Worm (Caenorhabditis elegans): Measurements from ENCODE around the gene nsph-3.2.

Gene nsph-3.2

DNA sequence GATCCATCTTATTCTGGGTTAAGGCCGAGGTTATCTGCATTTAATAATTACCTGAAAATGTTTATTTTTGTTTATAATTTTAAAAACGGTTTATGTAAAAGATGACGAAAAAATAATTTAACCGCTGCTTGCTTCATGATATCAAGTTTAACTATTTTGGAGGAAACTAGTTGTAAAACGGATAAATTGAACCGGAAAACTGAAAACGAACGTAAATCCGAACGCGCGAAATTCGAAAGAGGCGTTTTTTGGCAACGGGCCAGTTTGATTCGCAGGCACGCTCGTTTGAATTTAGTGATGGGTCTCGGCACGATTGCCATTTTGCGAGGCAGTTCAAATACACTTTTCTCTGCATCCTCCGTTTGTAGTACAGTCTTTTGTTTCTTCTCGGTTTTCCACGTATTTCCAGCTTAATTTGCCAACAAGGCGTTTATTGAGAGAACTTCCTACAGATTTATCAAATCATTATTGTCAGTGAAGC lies 16.3 kb downstream of the nsph-3.2 start, which contains the start of the genes gtbp-1 and K08F4.3 (continued):
- TF ChIP-seq Y5F2A.4 (GFP tag; optimal IDR thresholded peaks at IDR 0.05) (no peak), unc-39 (tag; optimal IDR thresholded peaks at IDR 0.05) (no peak), ama-1 (optimal IDR thresholded peaks at IDR 0.05) (peak; percentile 16), unc-62 (GFP tag; optimal IDR thresholded peaks at IDR 0.05 in 1 of 2) (no peak), unc-62 (tag; optimal IDR thresholded peaks at IDR 0.05) (no peak), Y48G9A.11 (GFP tag; IDR thresholded peaks at IDR 0.05) (no peak), pha-4 (GFP tag; IDR thresholded peaks at IDR 0.05) (no peak), pha-4 (tag; optimal IDR thresholded peaks at IDR 0.05) (peak; percentile 59), aha-1 (tag) (peak; percentile 98), Y105C5A.15 (GFP tag; IDR thresholded peaks at IDR 0.05) (no peak), nhr-77 (tag; optimal IDR thresholded peaks at IDR 0.05) (peak; percentile 66), mdt-29 (GFP tag; IDR thresholded peaks at IDR 0.05) (no peak), ctbp-1 (GFP tag; IDR thresholded peaks at IDR 0.05) (no peak), hmg-1.1 (GFP tag; IDR thresholded peaks at IDR 0.05) (no peak; the same call in 1 of the 2 replicates), daf-12 (tag; optimal IDR thresholded peaks at IDR 0.05) (no peak), set-16 (GFP tag; IDR thresholded peaks at IDR 0.05) (no peak), hlh-30 (tag; optimal IDR thresholded peaks at IDR 0.05; ENCODE audit: insufficient read depth) (no peak), vab-7 (GFP tag; IDR thresholded peaks at IDR 0.05) (no peak; the same call in 1 of the 2 replicates), F44E2.7 (GFP tag; IDR thresholded peaks at IDR 0.05) (no peak), saeg-2 (GFP tag; IDR thresholded peaks at IDR 0.05) (no peak), lin-39 (tag; optimal IDR thresholded peaks at IDR 0.05) (no peak), unc-130 (GFP tag; optimal IDR thresholded peaks at IDR 0.05) (peak; percentile 32), F26F4.8 (GFP tag; conservative IDR thresholded peaks at IDR 0.05) (no peak), R02D3.7 (tag; optimal IDR thresholded peaks at IDR 0.05) (no peak), dve-1 (tag; optimal IDR thresholded peaks at IDR 0.05; ENCODE audit: insufficient read depth) (no peak), hif-1 (tag; optimal IDR thresholded peaks at IDR 0.05) (no peak), mdl-1 (tag; optimal IDR thresholded peaks at IDR 0.05) (peak in 1 of 2 experiments; percentile 8), egl-27 (tag; optimal IDR thresholded peaks at IDR 0.05) (no peak), dmd-9 (GFP tag; IDR thresholded peaks at IDR 0.05) (no peak), sdz-12 (GFP tag; optimal IDR thresholded peaks at IDR 0.05) (no peak), mxl-2 (GFP tag; conservative IDR thresholded peaks at IDR 0.05) (no peak), fos-1 (tag; optimal IDR thresholded peaks at IDR 0.05) (no peak), mep-1 (tag; optimal IDR thresholded peaks at IDR 0.05) (no peak), ceh-32 (tag; optimal IDR thresholded peaks at IDR 0.05; ENCODE audit: poor library complexity) (no peak), nhr-102 (tag; optimal IDR thresholded peaks at IDR 0.05) (no peak), ZK546.5 (tag; optimal IDR thresholded peaks at IDR 0.05) (peak in 1 of 2 experiments; percentile 85), nhr-6 (tag; optimal IDR thresholded peaks at IDR 0.05) (peak; percentile 69), mxl-3 (GFP tag; optimal IDR thresholded peaks at IDR 0.05) (peak; percentile 13), lsy-2 (tag; optimal IDR thresholded peaks at IDR 0.05) (no peak), lin-29 (GFP tag; IDR thresholded peaks at IDR 0.05) (no peak), T26A8.4 (GFP tag; IDR thresholded peaks at IDR 0.05) (no peak), ceh-20 (GFP tag; IDR thresholded peaks at IDR 0.05) (0 out of 2 replicates have a peak, but pooled peaks have one; percentile 22), arid-1 (GFP tag; conservative IDR thresholded peaks at IDR 0.05) (no peak), lin-1 (GFP tag; IDR thresholded peaks at IDR 0.05) (no peak), zfp-2 (tag; optimal IDR thresholded peaks at IDR 0.05) (peak; percentile 72), dpl-1 (GFP tag; optimal IDR thresholded peaks at IDR 0.05) (peak; percentile 90), zip-11 (GFP tag; IDR thresholded peaks at IDR 0.05) (no peak), hlh-11 (tag; optimal IDR thresholded peaks at IDR 0.05) (no peak), ztf-7 (tag; optimal IDR thresholded peaks at IDR 0.05) (no peak), snpc-1.2 (GFP tag; IDR thresholded peaks at IDR 0.05) (no peak), snpc-4 (tag; optimal IDR thresholded peaks at IDR 0.05) (no peak)
